Fruit fly (Drosophila melanogaster): ENCODE results near the gene CG1544.

CG1544 gene

dm6 chr3R:31222890-31223569 lies 26.3 kb downstream of the CG1544 start (continued):
- no peak for TF ChIP-seq bigmax (GFP tag; optimal IDR thresholded peaks at IDR 0.05)
- TF ChIP-seq CG8281 (tag; optimal IDR thresholded peaks at IDR 0.05): peak; percentile 26
- no peak for TF ChIP-seq Tbp (GFP tag; optimal IDR thresholded peaks at IDR 0.05)
- TF ChIP-seq ewg (GFP tag; optimal IDR thresholded peaks at IDR 0.05): no peak
- no peak for TF ChIP-seq CG2199 (GFP tag; IDR thresholded peaks at IDR 0.05)
- TF ChIP-seq CG10543 (GFP tag; optimal IDR thresholded peaks at IDR 0.05): no peak
- no peak for TF ChIP-seq jumu (GFP tag; optimal IDR thresholded peaks at IDR 0.05)
- TF ChIP-seq croc (GFP tag; conservative IDR thresholded peaks at IDR 0.05): no peak
- TF ChIP-seq tio (GFP tag; optimal IDR thresholded peaks at IDR 0.05): no peak
- no peak for TF ChIP-seq Elba2 (GFP tag; optimal IDR thresholded peaks at IDR 0.05)
- TF ChIP-seq dmrt11E (tag; optimal IDR thresholded peaks at IDR 0.05): no peak
- no peak for TF ChIP-seq run (tag; optimal IDR thresholded peaks at IDR 0.05)
- no peak for TF ChIP-seq yki (optimal IDR thresholded peaks at IDR 0.05)
- 0 out of 4 replicates have a peak, but pooled peaks have one; percentile 3 for TF ChIP-seq chinmo (GFP tag; IDR thresholded peaks at IDR 0.05; ENCODE audit: partially characterized antibody)
- TF ChIP-seq Deaf1 (tag; optimal IDR thresholded peaks at IDR 0.05): peak; percentile 8
- no peak for TF ChIP-seq YL-1 (GFP tag; optimal IDR thresholded peaks at IDR 0.05)
- TF ChIP-seq sc (optimal IDR thresholded peaks at IDR 0.05): no peak
- no peak for TF ChIP-seq sc (GFP tag; optimal IDR thresholded peaks at IDR 0.05)
- no peak for TF ChIP-seq ro (GFP tag; IDR thresholded peaks at IDR 0.05)
- no peak for TF ChIP-seq CG13624 (GFP tag; optimal IDR thresholded peaks at IDR 0.05)
- TF ChIP-seq cad (GFP tag; optimal IDR thresholded peaks at IDR 0.05): peak; percentile 78
- TF ChIP-seq pnt (GFP tag; optimal IDR thresholded peaks at IDR 0.05): no peak
- TF ChIP-seq CG13123 (GFP tag; optimal IDR thresholded peaks at IDR 0.05): no peak
- no peak for TF ChIP-seq ab (GFP tag; optimal IDR thresholded peaks at IDR 0.05)
- no peak for TF ChIP-seq sug (tag; optimal IDR thresholded peaks at IDR 0.05)
- TF ChIP-seq ham (GFP tag; IDR thresholded peaks at IDR 0.05): no peak
- no peak for TF ChIP-seq Dad (GFP tag; optimal IDR thresholded peaks at IDR 0.05)
- TF ChIP-seq CG11560 (tag; IDR thresholded peaks at IDR 0.05): no peak
- no peak for TF ChIP-seq gsb (GFP tag; IDR thresholded peaks at IDR 0.05)
- no peak for TF ChIP-seq sna (GFP tag; IDR thresholded peaks at IDR 0.05; ENCODE audit: partially characterized antibody)
- TF ChIP-seq BEAF-32 (GFP tag; optimal IDR thresholded peaks at IDR 0.05): no peak
- no peak for TF ChIP-seq CG13424 (tag; optimal IDR thresholded peaks at IDR 0.05)
- no peak for TF ChIP-seq C15 (GFP tag; IDR thresholded peaks at IDR 0.05)
- no peak for TF ChIP-seq CG1233 (GFP tag; optimal IDR thresholded peaks at IDR 0.05)
- TF ChIP-seq CG2889 (GFP tag; IDR thresholded peaks at IDR 0.05): no peak
- TF ChIP-seq kay (GFP tag; optimal IDR thresholded peaks at IDR 0.05): no peak
- TF ChIP-seq CG16779 (GFP tag; IDR thresholded peaks at IDR 0.05): peak; percentile 9; the same call in 1 of the 2 replicates
- TF ChIP-seq bab2 (GFP tag; optimal IDR thresholded peaks at IDR 0.05): no peak
- no peak for TF ChIP-seq CG17802 (tag; optimal IDR thresholded peaks at IDR 0.05)
- no peak for TF ChIP-seq twi (tag; optimal IDR thresholded peaks at IDR 0.05)
- TF ChIP-seq E2f2 (GFP tag; IDR thresholded peaks at IDR 0.05): no peak
- no peak for TF ChIP-seq Scr (GFP tag; IDR thresholded peaks at IDR 0.05; ENCODE audit: partially characterized antibody)
- TF ChIP-seq CG4360 (GFP tag; IDR thresholded peaks at IDR 0.05): 0 out of 2 replicates have a peak, but pooled peaks have one; percentile 2
- no peak for TF ChIP-seq pan (optimal IDR thresholded peaks at IDR 0.05)
- no peak for TF ChIP-seq pan (GFP tag; optimal IDR thresholded peaks at IDR 0.05 in 1 of 2, IDR thresholded peaks at IDR 0.05 in 1 of 2)
- TF ChIP-seq CG18764 (GFP tag; optimal IDR thresholded peaks at IDR 0.05): no peak
- TF ChIP-seq CG13894 (tag; optimal IDR thresholded peaks at IDR 0.05): peak; percentile 93
- TF ChIP-seq sisA (GFP tag; IDR thresholded peaks at IDR 0.05): no peak
- no peak for TF ChIP-seq CG17829 (tag; optimal IDR thresholded peaks at IDR 0.05)
